Worm (Caenorhabditis elegans) whole organism, L2 larva: ENCODE results near the gene E02C12.10.
A peak's percentile ranks its signal among the peaks of the same experiment; 100 is the strongest.

ENCODE experiments used
- C34F6.9 ChIP-seq: fragments of 150-350 bp; optimal IDR thresholded peaks from 2 replicates; lab custom pipeline; 2014; ENCODE audit warnings: missing biosample characterization, missing genetic modification characterization
- F13H6.1 ChIP-seq: sonication (generic microtip); optimal IDR thresholded peaks from 2 replicates; lab custom pipeline; 2016; ENCODE audit warnings: missing genetic modification characterization, missing compliant biosample characterization
- R02D3.7 ChIP-seq: fragments of 150-350 bp; optimal IDR thresholded peaks from 2 replicates; lab custom pipeline; 2014; ENCODE audit warnings: missing biosample characterization, missing genetic modification characterization
- Y55F3AM.14 ChIP-seq: fragments of 200-800 bp; sonication (Bioruptor generic); optimal IDR thresholded peaks from 2 replicates; lab custom pipeline; 2018; ENCODE audit warnings: mild to moderate bottlenecking, missing genetic modification characterization, missing compliant biosample characterization
- ZK546.5 ChIP-seq: sonication (generic microtip); optimal IDR thresholded peaks from 2 replicates; lab custom pipeline; 2017; ENCODE audit warnings: missing biosample characterization, missing genetic modification characterization
- alr-1 ChIP-seq: fragments of 150-350 bp; optimal IDR thresholded peaks from 2 replicates; lab custom pipeline; 2014; ENCODE audit warnings: missing biosample characterization, missing genetic modification characterization
- blmp-1 ChIP-seq: sonication (generic microtip); optimal IDR thresholded peaks from 2 replicates; lab custom pipeline; 2017; ENCODE audit warnings: missing genetic modification characterization, mild to moderate bottlenecking, missing compliant biosample characterization, antibody characterized with exemption, moderate library complexity; ENCODE audit not compliant: insufficient read depth
- crh-2 ChIP-seq: sonication (generic microtip); optimal IDR thresholded peaks from 2 replicates; lab custom pipeline; 2017; ENCODE audit warnings: missing biosample characterization, missing genetic modification characterization
- dmd-4 ChIP-seq: sonication (generic microtip); optimal IDR thresholded peaks from 2 replicates; lab custom pipeline; 2017; ENCODE audit warnings: missing biosample characterization, missing genetic modification characterization
- egl-27 ChIP-seq: sonication (generic microtip); optimal IDR thresholded peaks from 3 replicates; lab custom pipeline; 2017; ENCODE audit warnings: missing biosample characterization, missing genetic modification reagents, missing genetic modification characterization
- elt-1 ChIP-seq: fragments of 150-350 bp; optimal IDR thresholded peaks from 2 replicates; lab custom pipeline; 2014; ENCODE audit warnings: missing biosample characterization, missing genetic modification characterization
- elt-3 ChIP-seq: sonication (generic microtip); optimal IDR thresholded peaks from 2 replicates; lab custom pipeline; 2017; ENCODE audit warnings: missing biosample characterization, missing genetic modification characterization
- gmeb-1 ChIP-seq: fragments of 150-350 bp; optimal IDR thresholded peaks from 2 replicates; lab custom pipeline; 2014; ENCODE audit warnings: missing biosample characterization, missing genetic modification characterization
- lin-11 ChIP-seq: fragments of 150-350 bp; sonication (generic microtip); optimal IDR thresholded peaks from 2 replicates; lab custom pipeline; 2014; ENCODE audit warnings: missing biosample characterization, missing genetic modification characterization, inconsistent platforms, mixed read lengths
- nhr-11 ChIP-seq: fragments of 150-350 bp; optimal IDR thresholded peaks from 2 replicates; lab custom pipeline; 2014; ENCODE audit warnings: missing biosample characterization, missing genetic modification characterization
- nhr-12 ChIP-seq: fragments of 150-350 bp; optimal IDR thresholded peaks from 2 replicates; lab custom pipeline; 2014; ENCODE audit warnings: missing biosample characterization, missing genetic modification characterization
- nhr-129 ChIP-seq: fragments of 150-350 bp; optimal IDR thresholded peaks from 2 replicates; lab custom pipeline; 2014; ENCODE audit warnings: missing biosample characterization, missing genetic modification characterization
- nhr-23 ChIP-seq: fragments of 150-350 bp; optimal IDR thresholded peaks from 2 replicates; lab custom pipeline; 2014; ENCODE audit warnings: missing biosample characterization, missing genetic modification reagents, missing genetic modification characterization
- nhr-237 ChIP-seq: fragments of 150-350 bp; optimal IDR thresholded peaks from 2 replicates; lab custom pipeline; 2014; ENCODE audit warnings: missing biosample characterization, missing genetic modification characterization
- nhr-25 ChIP-seq: fragments of 150-350 bp; sonication (generic microtip); optimal IDR thresholded peaks from 3 replicates; lab custom pipeline; 2014; ENCODE audit warnings: missing biosample characterization, missing genetic modification characterization
- nhr-77 ChIP-seq: fragments of 150-350 bp; optimal IDR thresholded peaks from 2 replicates; lab custom pipeline; 2014; ENCODE audit warnings: missing biosample characterization, missing genetic modification characterization
- skn-1 ChIP-seq: sonication (generic microtip); optimal IDR thresholded peaks from 2 replicates; lab custom pipeline; 2017; ENCODE audit warnings: missing biosample characterization, missing genetic modification characterization
- sma-3 ChIP-seq: sonication (generic microtip); optimal IDR thresholded peaks from 2 replicates; lab custom pipeline; 2016; ENCODE audit warnings: missing genetic modification reagents, missing genetic modification characterization, missing compliant biosample characterization
- sma-9 ChIP-seq, 2 experiments: fragments of 150-350 bp in 1 of 2; sonication (generic microtip) in 1 of 2; optimal IDR thresholded peaks; 2 replicates each; lab custom pipeline; 2014 to 2016; ENCODE audit warnings: missing genetic modification characterization in 2 of 2, mild to moderate bottlenecking in 1 of 2, missing biosample characterization in 1 of 2, missing compliant biosample characterization in 1 of 2, missing genetic modification reagents in 1 of 2, moderate library complexity in 1 of 2
- unc-62 ChIP-seq: fragments of 150-350 bp; optimal IDR thresholded peaks from 2 replicates; lab custom pipeline; 2014; ENCODE audit warnings: missing biosample characterization, missing genetic modification reagents, missing genetic modification characterization

The E02C12.10 gene

ce11 chrV:9423539-9423938 is 45.3 kb upstream of the E02C12.10 start:
- TF ChIP-seq nhr-237 (tag; lab: Kevin White, UChicago) (no peak), nhr-12 (no peak), ZK546.5 (no peak), sma-9 (GFP tag; optimal IDR thresholded peaks at IDR 0.05; lab: Kevin White, UChicago) (no peak), sma-9 (tag; optimal IDR thresholded peaks at IDR 0.05; lab: Kevin White, UChicago) (no peak), crh-2 (tag; lab: Kevin White, UChicago) (no peak), nhr-129 (tag; lab: Kevin White, UChicago) (peak; percentile 30), nhr-77 (tag; lab: Kevin White, UChicago) (no peak), nhr-25 (tag; lab: Kevin White, UChicago) (peak; percentile 49), dmd-4 (no peak), unc-62 (GFP tag; lab: Kevin White, UChicago) (no peak)

- TF ChIP-seq nhr-237 (tag; lab: Kevin White, UChicago) (no peak), nhr-129 (tag; lab: Kevin White, UChicago) (peak; percentile 0), F13H6.1 (tag; lab: Kevin White, UChicago) (peak; percentile 62)
These were observed 44.5 kb upstream of the E02C12.10 start for ce11 chrV:9422745-9423144.

- TF ChIP-seq sma-3 (GFP tag; lab: Kevin White, UChicago): no peak
- TF ChIP-seq, all 48 proteins: peak for 0
These were observed 38.4 kb upstream of the E02C12.10 start, which contains the start of gene F36D4.1 for ce11 chrV:9416624-9417023. Gene F36D4.1 (plus strand): TSS chrV:9416924.

- TF ChIP-seq Y55F3AM.14 (GFP tag; lab: Kevin White, UChicago): no peak
- TF ChIP-seq elt-3 (tag; lab: Kevin White, UChicago): no peak
- no peak for TF ChIP-seq lin-11 (tag; lab: Kevin White, UChicago)
- TF ChIP-seq R02D3.7 (tag; lab: Kevin White, UChicago): no peak
- TF ChIP-seq egl-27 (tag; lab: Kevin White, UChicago): no peak
- no peak for TF ChIP-seq nhr-11 (tag; lab: Kevin White, UChicago)
- TF ChIP-seq sma-3 (GFP tag; lab: Kevin White, UChicago): no peak
- TF ChIP-seq elt-1: no peak
- TF ChIP-seq F13H6.1 (tag; lab: Kevin White, UChicago): no peak
- TF ChIP-seq C34F6.9 (tag; lab: Kevin White, UChicago): no peak
- TF ChIP-seq nhr-23 (tag; lab: Kevin White, UChicago): no peak
- no peak for TF ChIP-seq ZK546.5
- no peak for TF ChIP-seq alr-1 (tag; lab: Kevin White, UChicago)
- TF ChIP-seq blmp-1 (tag; lab: Kevin White, UChicago): no peak
- TF ChIP-seq, all 48 proteins: peak for 0
These were observed 36.3 kb upstream of the E02C12.10 start, which contains the start of gene F36D4.4 for ce11 chrV:9414516-9414915. Gene F36D4.4 (minus strand): TSS chrV:9414616.

- no peak for TF ChIP-seq Y55F3AM.14 (GFP tag; lab: Kevin White, UChicago)
- TF ChIP-seq lin-11 (tag; lab: Kevin White, UChicago): no peak
- TF ChIP-seq nhr-23 (tag; lab: Kevin White, UChicago): no peak
- no peak for TF ChIP-seq nhr-25 (tag; lab: Kevin White, UChicago)
- TF ChIP-seq skn-1 (tag; lab: Kevin White, UChicago): no peak
- no peak for TF ChIP-seq unc-62 (GFP tag; lab: Kevin White, UChicago)
These were observed 30.7 kb upstream of the E02C12.10 start for ce11 chrV:9408869-9409268.

- peak; percentile 14 for TF ChIP-seq C34F6.9 (tag; lab: Kevin White, UChicago)
- no peak for TF ChIP-seq gmeb-1 (tag; lab: Kevin White, UChicago)
- TF ChIP-seq sma-9 (GFP tag; optimal IDR thresholded peaks at IDR 0.05; lab: Kevin White, UChicago): peak; percentile 6
- no peak for TF ChIP-seq sma-9 (tag; optimal IDR thresholded peaks at IDR 0.05; lab: Kevin White, UChicago)
- peak; percentile 59 for TF ChIP-seq nhr-129 (tag; lab: Kevin White, UChicago)
These were observed 28.7 kb upstream of the E02C12.10 start for ce11 chrV:9406890-9407289.

- TF ChIP-seq C34F6.9 (tag; lab: Kevin White, UChicago) (peak; percentile 12), Y55F3AM.14 (GFP tag; lab: Kevin White, UChicago) (no peak), blmp-1 (tag; lab: Kevin White, UChicago) (peak; percentile 63), sma-3 (GFP tag; lab: Kevin White, UChicago) (no peak)
These were observed 21.7 kb upstream of the E02C12.10 start, which contains the start of gene trpp-4 for ce11 chrV:9399886-9400373. Gene trpp-4 (plus strand): TSS chrV:9400327.
